Fruit fly (Drosophila melanogaster) S2 (cell line): Measurements from ENCODE around the gene mrva.

Experiments
- CG8478 ChIP-seq: fragments of >200 bp; optimal IDR thresholded peaks from 2 replicates; lab custom pipeline; 2018
- CTCF ChIP-seq, 2 experiments: fragments of >200 bp; optimal IDR thresholded peaks; 2 replicates each; lab custom pipeline; 2018

dm6 chr3L:7323348-7323747, 5.3 kb downstream of the mrva start, which contains the start of the genes RhoGEF4 and Rint1:
- TF ChIP-seq CG8478 (no peak), CTCF (optimal IDR thresholded peaks at IDR 0.05; lab: Kevin White, UChicago) (no peak)
